Worm (Caenorhabditis elegans) whole organism, L4 larva: Measurements from ENCODE around the gene C33F10.14.

Source experiments
- F49E8.2 ChIP-seq: sonication (generic microtip); optimal IDR thresholded peaks from 2 replicates; lab custom pipeline; 2016; ENCODE audit warnings: missing compliant biosample characterization, mild to moderate bottlenecking, missing genetic modification characterization, borderline replicate concordance
- Y48G9A.11 ChIP-seq: fragments of 200-800 bp; sonication (Bioruptor generic); IDR thresholded peaks from 2 replicates; pipeline ENCODE4 v1.3.6; 2022; ENCODE audit warnings: missing genetic modification reagents, missing genetic modification characterization, missing compliant biosample characterization
- Y75B8A.6 ChIP-seq: fragments of 200-800 bp; sonication (Bioruptor generic); IDR thresholded peaks from 2 replicates; pipeline ENCODE4 v1.3.6; 2022; ENCODE audit warnings: missing genetic modification reagents, missing genetic modification characterization, missing compliant biosample characterization
- ZK337.2 ChIP-seq: fragments of 200-800 bp; sonication (Bioruptor generic); IDR thresholded peaks from 2 replicates; pipeline ENCODE4 v1.3.6; 2022; ENCODE audit warnings: missing genetic modification reagents, missing genetic modification characterization, missing compliant biosample characterization
- aha-1 ChIP-seq: fragments of 150-350 bp; peaks from one replicate; lab custom pipeline; 2014; ENCODE audit warnings: missing biosample characterization, missing genetic modification characterization
- arid-1 ChIP-seq: fragments of 200-800 bp; sonication (Bioruptor generic); conservative IDR thresholded peaks from 2 replicates; pipeline ENCODE4 v1.3.6; 2022; ENCODE audit warnings: missing genetic modification reagents, missing genetic modification characterization, missing compliant biosample characterization
- ceh-28 ChIP-seq: fragments of 150-350 bp; optimal IDR thresholded peaks from 2 replicates; lab custom pipeline; 2014; ENCODE audit warnings: missing biosample characterization, missing genetic modification reagents, missing genetic modification characterization
- ceh-32 ChIP-seq: sonication (generic microtip); optimal IDR thresholded peaks from 2 replicates; lab custom pipeline; 2016; ENCODE audit warnings: mild to moderate bottlenecking, missing genetic modification characterization, missing compliant biosample characterization; ENCODE audit not compliant: poor library complexity
- ceh-44 ChIP-seq: fragments of 200-800 bp; sonication (Bioruptor generic); IDR thresholded peaks from 2 replicates; pipeline ENCODE4 v1.3.6; 2022; ENCODE audit warnings: missing genetic modification reagents, missing genetic modification characterization, missing compliant biosample characterization
- ceh-62 ChIP-seq: sonication (generic microtip); optimal IDR thresholded peaks from 2 replicates; lab custom pipeline; 2017; ENCODE audit warnings: missing biosample characterization, missing genetic modification characterization
- daf-19 ChIP-seq: fragments of 200-800 bp; sonication (Bioruptor generic); conservative IDR thresholded peaks from 2 replicates; pipeline ENCODE4 v1.3.6; 2022; ENCODE audit warnings: missing genetic modification characterization, missing compliant biosample characterization
- dmd-6 ChIP-seq: fragments of 200-800 bp; sonication (Bioruptor generic); IDR thresholded peaks from 2 replicates; pipeline ENCODE4 v1.3.6; 2022; ENCODE audit warnings: missing genetic modification reagents, missing genetic modification characterization, missing compliant biosample characterization
- dmd-9 ChIP-seq: fragments of 200-800 bp; sonication (Bioruptor generic); IDR thresholded peaks from 2 replicates; pipeline ENCODE4 v1.3.6; 2022; ENCODE audit warnings: missing genetic modification reagents, missing genetic modification characterization, missing compliant biosample characterization
- dpl-1 ChIP-seq: fragments of 150-350 bp; optimal IDR thresholded peaks from 2 replicates; lab custom pipeline; 2014; ENCODE audit warnings: missing biosample characterization, missing genetic modification reagents, missing genetic modification characterization
- duxl-1 ChIP-seq: sonication (generic microtip); optimal IDR thresholded peaks from 2 replicates; lab custom pipeline; 2016; ENCODE audit warnings: mild to moderate bottlenecking, missing genetic modification characterization, moderate library complexity, missing compliant biosample characterization; ENCODE audit not compliant: poor library complexity
- fkh-10 ChIP-seq: fragments of 150-350 bp; optimal IDR thresholded peaks from 2 replicates; lab custom pipeline; 2014; ENCODE audit warnings: missing biosample characterization, missing genetic modification reagents, missing genetic modification characterization
- hif-1 ChIP-seq, 2 experiments: sonication (generic microtip); optimal IDR thresholded peaks; 2 replicates each; lab custom pipeline; 2016 to 2017; ENCODE audit warnings: missing compliant biosample characterization in 2 of 2, missing genetic modification characterization in 2 of 2, missing genetic modification reagents in 2 of 2, missing genotype in 2 of 2, mild to moderate bottlenecking in 1 of 2
- hlh-30 ChIP-seq: sonication (generic microtip); optimal IDR thresholded peaks from 2 replicates; lab custom pipeline; 2017; ENCODE audit warnings: antibody characterized with exemption, mild to moderate bottlenecking, missing genetic modification characterization, missing compliant biosample characterization; ENCODE audit not compliant: insufficient read depth
- lim-7 ChIP-seq: fragments of 200-800 bp; sonication (Bioruptor generic); IDR thresholded peaks from 2 replicates; pipeline ENCODE4 v1.3.6; 2022; ENCODE audit warnings: missing genetic modification characterization, missing compliant biosample characterization
- lin-13 ChIP-seq: fragments of 150-350 bp; optimal IDR thresholded peaks from 2 replicates; lab custom pipeline; 2014; ENCODE audit warnings: missing biosample characterization, missing genetic modification reagents, missing genetic modification characterization
- lin-38 ChIP-seq: fragments of 200-800 bp; sonication (Bioruptor generic); IDR thresholded peaks from 2 replicates; pipeline ENCODE4 v1.3.6; 2022; ENCODE audit warnings: missing genetic modification reagents, missing genetic modification characterization, missing compliant biosample characterization
- madf-9 ChIP-seq: fragments of 200-800 bp; sonication (Bioruptor generic); conservative IDR thresholded peaks from 2 replicates; pipeline ENCODE4 v1.3.6; 2022; ENCODE audit warnings: missing genetic modification reagents, missing genetic modification characterization, missing compliant biosample characterization
- mdt-29 ChIP-seq: fragments of 200-800 bp; sonication (Bioruptor generic); IDR thresholded peaks from 2 replicates; pipeline ENCODE4 v1.3.6; 2022; ENCODE audit warnings: missing genetic modification reagents, missing genetic modification characterization, missing compliant biosample characterization
- mes-2 ChIP-seq: sonication (generic microtip); optimal IDR thresholded peaks from 2 replicates; lab custom pipeline; 2016; ENCODE audit warnings: missing genotype, mild to moderate bottlenecking, missing genetic modification characterization, missing compliant biosample characterization; ENCODE audit not compliant: poor library complexity, severe bottlenecking
- nhr-10 ChIP-seq: fragments of 150-350 bp; optimal IDR thresholded peaks from 2 replicates; lab custom pipeline; 2014; ENCODE audit warnings: missing biosample characterization, missing genetic modification characterization
- nhr-102 ChIP-seq: sonication (generic microtip); optimal IDR thresholded peaks from 2 replicates; lab custom pipeline; 2016; ENCODE audit warnings: mild to moderate bottlenecking, missing genetic modification characterization, moderate library complexity, missing compliant biosample characterization
- nhr-111 ChIP-seq: fragments of 200-800 bp; sonication (Bioruptor generic); optimal IDR thresholded peaks from 2 replicates; lab custom pipeline; 2018; ENCODE audit warnings: mild to moderate bottlenecking, missing genetic modification characterization, missing compliant biosample characterization
- nhr-6 ChIP-seq: fragments of 150-350 bp; optimal IDR thresholded peaks from 2 replicates; lab custom pipeline; 2014; ENCODE audit warnings: missing biosample characterization, missing genetic modification characterization
- rbr-2 ChIP-seq: sonication (generic microtip); optimal IDR thresholded peaks from 2 replicates; lab custom pipeline; 2016; ENCODE audit warnings: missing genotype, missing genetic modification characterization, missing compliant biosample characterization
- saeg-2 ChIP-seq: fragments of 200-800 bp; sonication (Bioruptor generic); IDR thresholded peaks from 2 replicates; pipeline ENCODE4 v1.3.6; 2022; ENCODE audit warnings: missing genetic modification reagents, missing genetic modification characterization, missing compliant biosample characterization
- set-16 ChIP-seq: fragments of 200-800 bp; sonication (Bioruptor generic); IDR thresholded peaks from 2 replicates; pipeline ENCODE4 v1.3.6; 2022; ENCODE audit warnings: missing genetic modification reagents, missing genetic modification characterization, missing compliant biosample characterization
- skn-1 ChIP-seq: fragments of 150-350 bp; optimal IDR thresholded peaks from 2 replicates; lab custom pipeline; 2014; ENCODE audit warnings: missing biosample characterization, missing genetic modification characterization
- snpc-4 ChIP-seq: fragments of 150-350 bp; optimal IDR thresholded peaks from 2 replicates; lab custom pipeline; 2014; ENCODE audit warnings: missing biosample characterization, missing genetic modification characterization
- spr-1 ChIP-seq: sonication (generic microtip); optimal IDR thresholded peaks from 2 replicates; lab custom pipeline; 2016; ENCODE audit warnings: mild to moderate bottlenecking, missing genetic modification characterization, missing compliant biosample characterization
- tag-97 ChIP-seq: fragments of 200-800 bp; sonication (Bioruptor generic); IDR thresholded peaks from 2 replicates; pipeline ENCODE4 v1.3.6; 2022; ENCODE audit warnings: missing genetic modification characterization, missing compliant biosample characterization
- unc-130 ChIP-seq: sonication (generic microtip); optimal IDR thresholded peaks from 2 replicates; lab custom pipeline; 2016; ENCODE audit warnings: missing genetic modification reagents, missing genetic modification characterization, missing compliant biosample characterization
- unc-39 ChIP-seq: sonication (generic microtip); optimal IDR thresholded peaks from 2 replicates; lab custom pipeline; 2017; ENCODE audit warnings: missing biosample characterization, missing genetic modification characterization
- vab-7 ChIP-seq: fragments of 200-800 bp; sonication (Bioruptor generic); IDR thresholded peaks from 2 replicates; pipeline ENCODE4 v1.3.6; 2022; ENCODE audit warnings: missing genetic modification reagents, missing genetic modification characterization, missing compliant biosample characterization
- zag-1 ChIP-seq: fragments of 150-350 bp; optimal IDR thresholded peaks from 2 replicates; lab custom pipeline; 2014; ENCODE audit warnings: missing biosample characterization, missing genetic modification characterization
- zfp-3 ChIP-seq: fragments of 200-800 bp; sonication (Bioruptor generic); conservative IDR thresholded peaks from 2 replicates; pipeline ENCODE4 v1.3.6; 2022; ENCODE audit warnings: missing genetic modification reagents, missing genetic modification characterization, missing compliant biosample characterization
- ztf-11 ChIP-seq: fragments of 150-350 bp; optimal IDR thresholded peaks from 2 replicates; lab custom pipeline; 2014; ENCODE audit warnings: missing biosample characterization, missing genetic modification characterization

C33F10.14 gene

DNA sequence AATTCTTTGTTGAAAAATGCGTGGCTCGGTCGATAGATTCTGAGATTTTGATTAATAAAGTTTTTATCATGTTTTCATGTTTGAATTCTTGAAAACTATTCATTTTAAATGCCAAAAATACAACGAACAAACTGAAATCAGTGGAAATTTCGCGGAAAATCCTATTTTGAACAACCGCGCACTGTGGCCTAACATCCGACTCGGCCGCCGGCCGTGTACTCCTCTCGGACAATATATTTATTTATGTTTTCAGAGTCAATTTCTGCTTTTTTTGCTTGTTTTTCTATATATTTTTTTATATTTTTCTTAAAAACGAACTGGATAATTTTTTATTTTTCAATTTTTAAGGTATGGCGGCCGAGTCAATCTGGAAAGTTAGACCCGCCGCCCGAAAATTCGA is 5.9 kb upstream of the C33F10.14 start, which contains the start of gene F26G1.1:
TSS of gene F26G1.1 (plus strand) at position 347 of the 400 bp plus-strand sequence.
- TF ChIP-seq snpc-4 (tag; lab: Kevin White, UChicago) (no peak), zfp-3 (GFP tag; lab: Robert Waterston, UW) (no peak), F49E8.2 (peak; percentile 33), nhr-10 (tag; lab: Kevin White, UChicago) (no peak), duxl-1 (tag; lab: Kevin White, UChicago) (peak; percentile 42), spr-1 (tag; lab: Kevin White, UChicago) (peak; percentile 63), dpl-1 (GFP tag; lab: Kevin White, UChicago) (peak; percentile 92), daf-19 (GFP tag; lab: Robert Waterston, UW) (no peak), fkh-10 (no peak), aha-1 (tag; lab: Kevin White, UChicago) (peak; percentile 38), Y48G9A.11 (GFP tag; lab: Robert Waterston, UW) (peak; percentile 91), lim-7 (no peak), nhr-6 (tag; lab: Kevin White, UChicago) (peak; percentile 30), lin-13 (GFP tag; lab: Kevin White, UChicago) (no peak), tag-97 (GFP tag; lab: Robert Waterston, UW) (no peak), hif-1 (tag; optimal IDR thresholded peaks at IDR 0.05; lab: Kevin White, UChicago) (peak in 1 of 2 experiments; percentile 87), ceh-28 (tag; lab: Kevin White, UChicago) (no peak), mes-2 (peak; percentile 98), ZK337.2 (GFP tag; lab: Robert Waterston, UW) (peak; percentile 91), ceh-62 (tag; lab: Kevin White, UChicago) (no peak), lin-38 (GFP tag; lab: Robert Waterston, UW) (peak; percentile 68), madf-9 (GFP tag; lab: Robert Waterston, UW) (peak; percentile 76), hlh-30 (no peak), vab-7 (0 out of 2 replicates have a peak, but pooled peaks have one; percentile 9), nhr-102 (tag; lab: Kevin White, UChicago) (peak; percentile 36), unc-130 (GFP tag; lab: Kevin White, UChicago) (peak; percentile 90), dmd-9 (peak; percentile 90), rbr-2 (tag; lab: Kevin White, UChicago) (peak; percentile 6), dmd-6 (GFP tag; lab: Robert Waterston, UW) (peak; percentile 59), set-16 (GFP tag; lab: Robert Waterston, UW) (no peak), ceh-44 (GFP tag; lab: Robert Waterston, UW) (peak; percentile 48; the same call in 1 of the 2 replicates)

DNA sequence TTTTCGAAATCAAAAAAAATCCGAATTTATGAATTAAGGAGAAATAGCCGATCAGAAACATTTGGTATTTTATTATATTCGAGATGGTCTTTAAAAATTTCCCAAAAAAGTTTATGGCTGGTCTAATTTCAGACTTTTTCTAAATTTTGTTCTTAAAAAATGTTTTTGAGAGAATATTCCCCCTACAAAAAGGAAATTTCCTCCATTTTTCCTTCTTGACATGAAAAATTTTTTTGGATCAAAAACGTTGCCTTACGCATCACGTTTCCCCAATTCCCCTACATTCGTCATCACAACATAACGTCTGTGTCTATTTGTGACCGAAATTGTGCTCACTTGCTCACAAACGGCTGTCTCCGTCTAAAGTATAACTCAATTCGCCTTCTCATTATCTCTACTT is 3.9 kb upstream of the C33F10.14 start:
- TF ChIP-seq mdt-29 (GFP tag; lab: Robert Waterston, UW) (no peak), aha-1 (tag; lab: Kevin White, UChicago) (peak; percentile 95)

DNA sequence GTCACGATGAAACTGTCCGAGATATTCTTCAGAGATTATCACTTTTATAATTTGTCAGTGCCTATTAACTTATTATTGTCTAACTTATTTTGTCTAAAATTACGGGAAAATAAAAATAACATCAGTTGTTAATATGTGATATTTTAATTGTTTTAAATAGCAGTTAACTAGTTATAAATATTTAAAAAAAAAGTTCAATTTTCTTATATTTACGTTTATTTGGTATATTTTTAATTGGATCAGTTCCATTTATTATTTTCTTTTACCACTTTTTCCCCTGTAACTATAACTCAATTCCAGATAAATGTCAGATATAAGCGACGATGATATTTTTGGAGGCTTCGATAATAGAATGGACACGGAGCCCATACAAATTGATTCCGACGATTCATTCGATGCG is 1.7 kb upstream of the C33F10.14 start, which contains the start of gene C33F10.4:
TSS of gene C33F10.4 (plus strand) at position 301 of the 400 bp plus-strand sequence.
- TF ChIP-seq ceh-28 (tag; lab: Kevin White, UChicago) (no peak), tag-97 (GFP tag; lab: Robert Waterston, UW) (no peak), Y75B8A.6 (GFP tag; lab: Robert Waterston, UW) (no peak), nhr-111 (no peak), unc-39 (no peak), arid-1 (GFP tag; lab: Robert Waterston, UW) (no peak), ztf-11 (tag; lab: Kevin White, UChicago) (no peak), fkh-10 (no peak), nhr-6 (tag; lab: Kevin White, UChicago) (no peak), Y48G9A.11 (GFP tag; lab: Robert Waterston, UW) (no peak), ceh-32 (tag; lab: Kevin White, UChicago) (no peak), F49E8.2 (no peak), zag-1 (tag; lab: Kevin White, UChicago) (no peak), skn-1 (no peak), saeg-2 (GFP tag; lab: Robert Waterston, UW) (no peak)
- TF ChIP-seq, all 104 proteins: peak for 0
